Fruit fly (Drosophila melanogaster) whole organism, embryonic: Measurements from ENCODE around the gene Rpn10.
A peak's percentile ranks its signal among the peaks of the same experiment; 100 is the strongest.

Source experiments
- ATbp ChIP-seq: fragments of 200-800 bp; sonication (Bioruptor generic); optimal IDR thresholded peaks from 2 replicates; lab custom pipeline; 2017; ENCODE audit warnings: missing biosample characterization, mild to moderate bottlenecking, missing genetic modification characterization, missing genetic modification reagents
- Aef1 ChIP-seq: fragments of 200-800 bp; sonication (Bioruptor generic); IDR thresholded peaks from 3 replicates; pipeline ENCODE4 v1.3.6; 2022; ENCODE audit warnings: missing biosample characterization, missing genetic modification characterization
- Atf6 ChIP-seq: fragments of 200-800 bp; sonication (Bioruptor generic); IDR thresholded peaks from 2 replicates; pipeline ENCODE4 v1.3.6; 2022; ENCODE audit warnings: missing biosample characterization, missing genetic modification characterization
- BEAF-32 ChIP-seq: fragments of 200-800 bp; sonication (Bioruptor generic); optimal IDR thresholded peaks from 3 replicates; lab custom pipeline; 2017; ENCODE audit warnings: missing biosample characterization, missing genetic modification characterization, mild to moderate bottlenecking, moderate library complexity, missing genetic modification reagents
- CG10321 ChIP-seq: fragments of 200-800 bp; sonication (Bioruptor generic); IDR thresholded peaks from 2 replicates; pipeline ENCODE4 v1.3.6; 2022; ENCODE audit warnings: missing biosample characterization, missing genetic modification characterization
- CG10543 ChIP-seq: fragments of 200-800 bp; sonication (Bioruptor generic); optimal IDR thresholded peaks from 3 replicates; lab custom pipeline; 2017; ENCODE audit warnings: missing biosample characterization, mild to moderate bottlenecking, missing genetic modification characterization, moderate library complexity
- CG11560 ChIP-seq: fragments of 200-800 bp; sonication (Bioruptor generic); IDR thresholded peaks from 3 replicates; pipeline ENCODE4 v1.3.6; 2022; ENCODE audit warnings: missing biosample characterization, missing genetic modification characterization
- CG14050 ChIP-seq: fragments of 200-800 bp; sonication (Bioruptor generic); IDR thresholded peaks from 3 replicates; pipeline ENCODE4 v1.3.6; 2022; ENCODE audit warnings: missing biosample characterization, missing genetic modification characterization
- CG14441 ChIP-seq: fragments of 200-800 bp; sonication (Bioruptor generic); IDR thresholded peaks from 2 replicates; pipeline ENCODE4 v1.3.6; 2022; ENCODE audit warnings: missing biosample characterization, missing genetic modification characterization
- CG15269 ChIP-seq: fragments of 200-800 bp; sonication (Bioruptor generic); optimal IDR thresholded peaks from 2 replicates; lab custom pipeline; 2018; ENCODE audit warnings: missing biosample characterization, mild to moderate bottlenecking, missing genetic modification characterization, moderate library complexity
- CG15479 ChIP-seq: fragments of 200-800 bp; sonication (Bioruptor generic); optimal IDR thresholded peaks from 3 replicates; lab custom pipeline; 2019; ENCODE audit warnings: missing biosample characterization, mild to moderate bottlenecking, missing genetic modification characterization, moderate library complexity
- CG16779 ChIP-seq: fragments of 200-800 bp; sonication (Bioruptor generic); IDR thresholded peaks from 2 replicates; pipeline ENCODE4 v1.3.6; 2022; ENCODE audit warnings: missing biosample characterization, missing genetic modification characterization
- CG17829 ChIP-seq: fragments of 200-800 bp; optimal IDR thresholded peaks from 2 replicates; lab custom pipeline; 2019; ENCODE audit warnings: missing biosample characterization, mild to moderate bottlenecking, missing genetic modification characterization, moderate library complexity
- CG17912 ChIP-seq: fragments of 200-800 bp; sonication (Bioruptor generic); optimal IDR thresholded peaks from 2 replicates; lab custom pipeline; 2018; ENCODE audit warnings: missing biosample characterization, mild to moderate bottlenecking, missing genetic modification characterization
- CG2120 ChIP-seq: fragments of 200-800 bp; sonication (Bioruptor generic); optimal IDR thresholded peaks from 3 replicates; lab custom pipeline; 2016; ENCODE audit warnings: missing biosample characterization, missing genetic modification characterization
- CG2712 ChIP-seq: fragments of 200-800 bp; optimal IDR thresholded peaks from 3 replicates; lab custom pipeline; 2019; ENCODE audit warnings: missing biosample characterization, mild to moderate bottlenecking, missing genetic modification characterization, moderate library complexity
- CG2889 ChIP-seq: fragments of 200-800 bp; sonication (Bioruptor generic); IDR thresholded peaks from 3 replicates; pipeline ENCODE4 v1.3.6; 2022; ENCODE audit warnings: missing biosample characterization, missing genetic modification characterization
- CG34422 ChIP-seq: fragments of 200-800 bp; sonication (Bioruptor generic); IDR thresholded peaks from 3 replicates; pipeline ENCODE4 v1.3.6; 2022; ENCODE audit warnings: missing biosample characterization, missing genetic modification characterization
- CG3838 ChIP-seq: fragments of 200-800 bp; sonication (Bioruptor generic); optimal IDR thresholded peaks from 3 replicates; lab custom pipeline; 2016; ENCODE audit warnings: missing biosample characterization, missing genetic modification characterization
- CG4404 ChIP-seq: fragments of 200-800 bp; sonication (Bioruptor generic); IDR thresholded peaks from 2 replicates; pipeline ENCODE4 v1.3.6; 2022; ENCODE audit warnings: missing biosample characterization, missing genetic modification characterization
- CG4820 ChIP-seq: fragments of 200-800 bp; sonication (Bioruptor generic); optimal IDR thresholded peaks from 3 replicates; lab custom pipeline; 2016; ENCODE audit warnings: missing biosample characterization, missing genetic modification characterization
- CG6689 ChIP-seq: fragments of 200-800 bp; sonication (Bioruptor generic); IDR thresholded peaks from 2 replicates; pipeline ENCODE4 v1.3.6; 2022; ENCODE audit warnings: missing biosample characterization, missing genetic modification characterization
- CG6791 ChIP-seq: fragments of 200-800 bp; sonication (Bioruptor generic); IDR thresholded peaks from 3 replicates; pipeline ENCODE4 v1.3.6; 2022; ENCODE audit warnings: missing biosample characterization, missing genetic modification characterization; ENCODE audit not compliant: partially characterized antibody
- CG8765 ChIP-seq: fragments of 200-800 bp; sonication (Bioruptor generic); IDR thresholded peaks from 2 replicates; pipeline ENCODE4 v1.3.6; 2022; ENCODE audit warnings: missing biosample characterization, missing genetic modification characterization
- CG9609 ChIP-seq: fragments of 200-800 bp; sonication (Bioruptor generic); optimal IDR thresholded peaks from 3 replicates; lab custom pipeline; 2016; ENCODE audit warnings: missing biosample characterization, missing genetic modification characterization
- CoRest ChIP-seq: fragments of 200-800 bp; sonication (Bioruptor generic); optimal IDR thresholded peaks from 3 replicates; lab custom pipeline; 2018; ENCODE audit warnings: missing biosample characterization, mild to moderate bottlenecking, missing genetic modification characterization, moderate library complexity
- CrebB ChIP-seq: fragments of 200-800 bp; sonication (Bioruptor generic); optimal IDR thresholded peaks from 3 replicates; lab custom pipeline; 2018; ENCODE audit warnings: missing biosample characterization, mild to moderate bottlenecking, missing genetic modification characterization
- D19A ChIP-seq: fragments of 200-800 bp; optimal IDR thresholded peaks from 3 replicates; lab custom pipeline; 2019; ENCODE audit warnings: missing biosample characterization, mild to moderate bottlenecking, missing genetic modification characterization, moderate library complexity
- Dbx ChIP-seq: fragments of 200-800 bp; sonication (Bioruptor generic); IDR thresholded peaks from 3 replicates; pipeline ENCODE4 v1.3.6; 2022; ENCODE audit warnings: missing biosample characterization, missing genetic modification characterization
- Doc3 ChIP-seq: fragments of 200-800 bp; sonication (Bioruptor generic); IDR thresholded peaks from 3 replicates; pipeline ENCODE4 v1.3.6; 2022; ENCODE audit warnings: missing biosample characterization, missing genetic modification characterization; ENCODE audit not compliant: partially characterized antibody
- Dp ChIP-seq: fragments of 200-800 bp; sonication (Bioruptor generic); optimal IDR thresholded peaks from 2 replicates; lab custom pipeline; 2018; ENCODE audit warnings: missing biosample characterization, mild to moderate bottlenecking, missing genetic modification characterization, moderate library complexity
- Ets97D ChIP-seq: fragments of 200-800 bp; sonication (Bioruptor generic); optimal IDR thresholded peaks from 3 replicates; lab custom pipeline; 2016; ENCODE audit warnings: missing biosample characterization, missing genetic modification characterization
- Hmr ChIP-seq: fragments of 200-800 bp; sonication (Bioruptor generic); optimal IDR thresholded peaks from 3 replicates; lab custom pipeline; 2017; ENCODE audit warnings: mild to moderate bottlenecking, missing biosample characterization, missing genetic modification reagents, missing genetic modification characterization
- Hr3 ChIP-seq: fragments of 200-800 bp; sonication (Bioruptor generic); optimal IDR thresholded peaks from 3 replicates; lab custom pipeline; 2016; ENCODE audit warnings: missing biosample characterization, missing genetic modification characterization
- NC2α ChIP-seq: fragments of 200-800 bp; sonication (Bioruptor generic); optimal IDR thresholded peaks from 2 replicates; lab custom pipeline; 2016; ENCODE audit warnings: missing biosample characterization, missing genetic modification characterization
- Sry-δ ChIP-seq: fragments of 200-800 bp; sonication (Bioruptor generic); optimal IDR thresholded peaks from 2 replicates; lab custom pipeline; 2016; ENCODE audit warnings: missing biosample characterization, missing genetic modification characterization
- Trl ChIP-seq, 3 experiments: fragments of >200 bp in 2 of 3; fragments of 200-800 bp in 1 of 3; sonication (Bioruptor generic) in 1 of 3; optimal IDR thresholded peaks; 2 replicates in 1 of 3; 3 replicates in 2 of 3; lab custom pipeline; 2016 to 2017; ENCODE audit warnings: missing biosample characterization in 1 of 3, missing genetic modification characterization in 1 of 3
- YL-1 ChIP-seq: fragments of 200-800 bp; sonication (Bioruptor generic); optimal IDR thresholded peaks from 3 replicates; lab custom pipeline; 2017; ENCODE audit warnings: missing biosample characterization, mild to moderate bottlenecking, missing genetic modification characterization
- chn ChIP-seq: fragments of 200-800 bp; sonication (Bioruptor generic); optimal IDR thresholded peaks from 2 replicates; lab custom pipeline; 2016; ENCODE audit warnings: missing biosample characterization, missing genetic modification characterization
- crc ChIP-seq: fragments of 200-800 bp; sonication (Bioruptor generic); optimal IDR thresholded peaks from 2 replicates; lab custom pipeline; 2016; ENCODE audit warnings: missing biosample characterization, missing genetic modification characterization
- en ChIP-seq: fragments of 200-800 bp; sonication (Bioruptor generic); optimal IDR thresholded peaks from 2 replicates; lab custom pipeline; 2016; ENCODE audit warnings: missing biosample characterization, missing genetic modification characterization
- jumu ChIP-seq: fragments of 200-800 bp; sonication (Bioruptor generic); optimal IDR thresholded peaks from 3 replicates; lab custom pipeline; 2016; ENCODE audit warnings: missing biosample characterization, missing genetic modification characterization
- knrl ChIP-seq: fragments of 200-800 bp; sonication (Bioruptor generic); IDR thresholded peaks from 3 replicates; pipeline ENCODE4 v1.3.6; 2022; ENCODE audit warnings: missing biosample characterization, missing genetic modification characterization; ENCODE audit not compliant: partially characterized antibody
- nom ChIP-seq: fragments of 200-800 bp; sonication (Bioruptor generic); optimal IDR thresholded peaks from 2 replicates; lab custom pipeline; 2017; ENCODE audit warnings: missing biosample characterization, missing genetic modification characterization, mild to moderate bottlenecking, moderate library complexity, missing genetic modification reagents
- otp ChIP-seq: fragments of 200-800 bp; sonication (Bioruptor generic); IDR thresholded peaks from 3 replicates; pipeline ENCODE4, ENCODE4 v1.3.6; 2022; ENCODE audit warnings: missing biosample characterization, missing genetic modification characterization
- peb ChIP-seq: fragments of 200-800 bp; sonication (Bioruptor generic); IDR thresholded peaks from 2 replicates; pipeline ENCODE4 v1.3.6; 2022; ENCODE audit warnings: missing biosample characterization, missing genetic modification characterization
- sc ChIP-seq, 3 experiments: fragments of >200 bp in 2 of 3; fragments of 200-800 bp in 1 of 3; sonication (Bioruptor generic) in 1 of 3; optimal IDR thresholded peaks; 2 replicates in 2 of 3; 3 replicates in 1 of 3; lab custom pipeline; 2017; ENCODE audit warnings: mild to moderate bottlenecking in 1 of 3, missing biosample characterization in 1 of 3, missing genetic modification characterization in 1 of 3, missing genetic modification reagents in 1 of 3
- slou ChIP-seq: fragments of 200-800 bp; sonication (Bioruptor generic); optimal IDR thresholded peaks from 3 replicates; lab custom pipeline; 2016; ENCODE audit warnings: missing biosample characterization, missing genetic modification characterization
- tll ChIP-seq, 2 experiments: fragments of 200-800 bp in 1 of 2; fragments of >200 bp in 1 of 2; sonication (Bioruptor generic) in 1 of 2; optimal IDR thresholded peaks; 2 replicates each; lab custom pipeline; 2017 to 2019; ENCODE audit warnings: missing biosample characterization in 2 of 2, missing genetic modification characterization in 2 of 2, mild to moderate bottlenecking in 1 of 2, moderate library complexity in 1 of 2

The Rpn10 gene

DNA sequence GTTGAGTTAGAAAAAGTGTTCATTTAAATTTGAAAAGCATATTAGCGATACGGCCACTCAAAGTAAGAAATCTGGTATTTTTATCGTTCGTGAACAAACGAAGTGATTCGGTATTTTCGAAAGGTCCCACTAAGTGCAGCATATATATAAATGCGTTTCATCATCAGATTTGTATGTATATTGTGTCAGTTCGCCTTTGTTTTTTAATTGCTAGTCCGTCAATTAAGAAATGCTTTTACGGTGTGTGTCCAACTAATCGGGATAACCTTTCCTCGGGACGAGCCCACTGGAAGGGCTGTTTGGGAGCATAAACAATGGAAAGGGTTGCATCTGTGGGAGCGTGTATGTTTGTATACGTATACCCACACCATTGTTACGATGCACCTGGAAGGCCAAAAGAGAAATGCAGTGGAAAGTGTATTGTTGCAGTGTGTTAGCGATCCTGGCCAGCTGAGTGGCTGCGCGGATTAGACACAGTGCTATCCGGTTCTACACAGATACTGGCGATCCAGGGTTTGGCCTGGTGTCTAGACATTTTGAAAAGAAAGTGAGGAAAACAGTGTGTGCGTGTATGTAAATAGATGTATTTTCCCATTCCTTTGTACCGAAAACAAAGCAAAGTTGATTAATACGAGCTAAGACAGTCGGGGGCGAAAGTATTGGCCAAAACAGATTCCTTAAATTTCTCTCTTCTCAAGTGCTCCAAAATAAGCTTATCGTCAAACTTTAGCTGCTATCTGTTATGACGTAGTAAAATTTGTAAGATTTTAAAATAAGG, 13.6 kb upstream of the Rpn10 start, which contains the start of gene CG7611 (continued):
- no peak for TF ChIP-seq CG10321
- no peak for TF ChIP-seq Sry-δ (GFP tag; lab: Kevin White, UChicago)
- TF ChIP-seq CG3838 (GFP tag; lab: Kevin White, UChicago) = no peak
- no peak for TF ChIP-seq CrebB (tag; lab: Kevin White, UChicago)
- no peak for TF ChIP-seq sc (optimal IDR thresholded peaks at IDR 0.05; lab: Kevin White, UChicago)
- TF ChIP-seq sc (GFP tag; optimal IDR thresholded peaks at IDR 0.05; lab: Kevin White, UChicago) = no peak
- TF ChIP-seq crc (GFP tag; lab: Kevin White, UChicago) = no peak
- no peak for TF ChIP-seq tll (GFP tag; optimal IDR thresholded peaks at IDR 0.05; lab: Kevin White, UChicago)
- peak; percentile 12 for TF ChIP-seq nom (GFP tag; lab: Kevin White, UChicago)
- TF ChIP-seq Trl (optimal IDR thresholded peaks at IDR 0.05; lab: Kevin White, UChicago) = no peak
- no peak for TF ChIP-seq Trl (GFP tag; optimal IDR thresholded peaks at IDR 0.05; lab: Kevin White, UChicago)
- TF ChIP-seq CG17829 (tag; lab: Kevin White, UChicago) = peak; percentile 31
- no peak for TF ChIP-seq CG15479 (GFP tag; lab: Kevin White, UChicago)
- no peak for TF ChIP-seq en (GFP tag; lab: Kevin White, UChicago)
- TF ChIP-seq CG2712 (tag; lab: Kevin White, UChicago) = peak; percentile 22
- TF ChIP-seq slou = no peak
- no peak for TF ChIP-seq Ets97D (GFP tag; lab: Kevin White, UChicago)
- no peak for TF ChIP-seq Dbx (GFP tag; lab: Robert Waterston, UW)
- peak; percentile 35 for TF ChIP-seq BEAF-32 (GFP tag; lab: Kevin White, UChicago)
- no peak for TF ChIP-seq peb (GFP tag; lab: Robert Waterston, UW)
- TF ChIP-seq CG10543 = no peak
- TF ChIP-seq CG4404 (GFP tag; lab: Robert Waterston, UW) = no peak
- TF ChIP-seq Dp (GFP tag; lab: Kevin White, UChicago) = peak; percentile 50
- TF ChIP-seq CG34422 = no peak; the same call in 2 of the 3 replicates
- TF ChIP-seq Hmr (GFP tag; lab: Kevin White, UChicago) = no peak
- no peak for TF ChIP-seq jumu (GFP tag; lab: Kevin White, UChicago)
- TF ChIP-seq Hr3 (GFP tag; lab: Kevin White, UChicago) = no peak
- TF ChIP-seq CG14050 (GFP tag; lab: Robert Waterston, UW) = no peak
- no peak for TF ChIP-seq Atf6
- no peak for TF ChIP-seq NC2α (GFP tag; lab: Kevin White, UChicago)
- TF ChIP-seq YL-1 (GFP tag; lab: Kevin White, UChicago) = peak; percentile 70
- no peak for TF ChIP-seq chn (GFP tag; lab: Kevin White, UChicago)
- no peak for TF ChIP-seq CG16779 (GFP tag; lab: Robert Waterston, UW)
- no peak for TF ChIP-seq CG14441 (GFP tag; lab: Robert Waterston, UW)
- peak; percentile 24 for TF ChIP-seq D19A (tag; lab: Kevin White, UChicago)
- no peak for TF ChIP-seq CG15269
- no peak for TF ChIP-seq CG2120 (GFP tag; lab: Kevin White, UChicago)
- TF ChIP-seq knrl (GFP tag; lab: Robert Waterston, UW) = no peak
- no peak for TF ChIP-seq CG6689
- TF ChIP-seq Doc3 (GFP tag; lab: Robert Waterston, UW) = no peak
- no peak for TF ChIP-seq CG11560 (tag; lab: Robert Waterston, UW)
- TF ChIP-seq CG17912 (GFP tag; lab: Kevin White, UChicago) = no peak
- no peak for TF ChIP-seq CG4820 (GFP tag; lab: Kevin White, UChicago)
- TF ChIP-seq CG2889 (GFP tag; lab: Robert Waterston, UW) = no peak
- TF ChIP-seq CoRest (tag; lab: Kevin White, UChicago) = no peak
- no peak for TF ChIP-seq CG9609 (GFP tag; lab: Kevin White, UChicago)
- no peak for TF ChIP-seq CG6791 (GFP tag; lab: Robert Waterston, UW)
- TF ChIP-seq CG8765 (GFP tag; lab: Robert Waterston, UW) = no peak
- no peak for TF ChIP-seq ATbp (GFP tag; lab: Kevin White, UChicago)
- no peak for TF ChIP-seq otp
- TF ChIP-seq Aef1 (GFP tag; lab: Robert Waterston, UW) = no peak
